Fruit fly (Drosophila melanogaster): ENCODE data around the gene moi.

Gene moi

dm6 chr3R:18301569-18301968, 46.2 kb downstream of the moi start, which contains the start of gene Polr1E (continued):
- TF ChIP-seq CG12219 (GFP tag; optimal IDR thresholded peaks at IDR 0.05) (no peak), CG17568 (GFP tag; optimal IDR thresholded peaks at IDR 0.05) (no peak), NK7.1 (GFP tag; optimal IDR thresholded peaks at IDR 0.05) (no peak), CG4730 (GFP tag; IDR thresholded peaks at IDR 0.05) (no peak), fu2 (GFP tag; optimal IDR thresholded peaks at IDR 0.05) (no peak), her (GFP tag; optimal IDR thresholded peaks at IDR 0.05) (no peak), z (GFP tag; IDR thresholded peaks at IDR 0.05) (no peak), bab2 (GFP tag; optimal IDR thresholded peaks at IDR 0.05) (no peak), B-H2 (GFP tag; optimal IDR thresholded peaks at IDR 0.05) (peak; percentile 45), CG2875 (GFP tag; optimal IDR thresholded peaks at IDR 0.05) (no peak), tin (GFP tag; optimal IDR thresholded peaks at IDR 0.05) (no peak), lov (optimal IDR thresholded peaks at IDR 0.05) (no peak), lov (GFP tag; IDR thresholded peaks at IDR 0.05) (no peak), CG7745 (tag; optimal IDR thresholded peaks at IDR 0.05) (no peak), cato (GFP tag; optimal IDR thresholded peaks at IDR 0.05; ENCODE audit: borderline replicate concordance) (no peak), CG11247 (GFP tag; IDR thresholded peaks at IDR 0.05) (no peak), CG2129 (GFP tag; IDR thresholded peaks at IDR 0.05; ENCODE audit: partially characterized antibody) (peak; percentile 20; the same call in 1 of the 2 replicates), CG18764 (GFP tag; optimal IDR thresholded peaks at IDR 0.05) (no peak), schlank (tag; optimal IDR thresholded peaks at IDR 0.05) (no peak), eve (GFP tag; optimal IDR thresholded peaks at IDR 0.05) (no peak), CG34376 (GFP tag; optimal IDR thresholded peaks at IDR 0.05) (no peak), MTF-1 (GFP tag; optimal IDR thresholded peaks at IDR 0.05; ENCODE audit: borderline replicate concordance) (no peak), gsb (GFP tag; IDR thresholded peaks at IDR 0.05) (no peak), Spps (tag; optimal IDR thresholded peaks at IDR 0.05) (no peak), CG14441 (GFP tag; IDR thresholded peaks at IDR 0.05) (no peak), CG6791 (GFP tag; IDR thresholded peaks at IDR 0.05; ENCODE audit: partially characterized antibody) (peak; percentile 79), inv (GFP tag; IDR thresholded peaks at IDR 0.05; ENCODE audit: partially characterized antibody) (peak; percentile 57), CG7839 (tag; optimal IDR thresholded peaks at IDR 0.05) (no peak), CG5180 (GFP tag; optimal IDR thresholded peaks at IDR 0.05) (no peak), Lhr (GFP tag; optimal IDR thresholded peaks at IDR 0.05) (no peak), CG3407 (GFP tag; optimal IDR thresholded peaks at IDR 0.05) (no peak), vvl (GFP tag; IDR thresholded peaks at IDR 0.05) (no peak), Stat92E (GFP tag; optimal IDR thresholded peaks at IDR 0.05) (no peak), so (GFP tag; IDR thresholded peaks at IDR 0.05) (no peak), ac (GFP tag; optimal IDR thresholded peaks at IDR 0.05) (no peak), CG5245 (GFP tag; optimal IDR thresholded peaks at IDR 0.05) (no peak), slp2 (GFP tag; optimal IDR thresholded peaks at IDR 0.05) (no peak), B-H1 (GFP tag; IDR thresholded peaks at IDR 0.05) (no peak), sr (GFP tag; IDR thresholded peaks at IDR 0.05) (no peak), CG6272 (GFP tag; IDR thresholded peaks at IDR 0.05) (no peak), Fer2 (tag; optimal IDR thresholded peaks at IDR 0.05) (no peak), CG12071 (GFP tag; optimal IDR thresholded peaks at IDR 0.05) (no peak), Pdp1 (GFP tag; optimal IDR thresholded peaks at IDR 0.05) (no peak), E2f1 (GFP tag; IDR thresholded peaks at IDR 0.05) (no peak), Lim3 (GFP tag; IDR thresholded peaks at IDR 0.05) (no peak), CG16815 (GFP tag; optimal IDR thresholded peaks at IDR 0.05) (no peak), gsb-n (tag; optimal IDR thresholded peaks at IDR 0.05) (no peak), Gsc (GFP tag; IDR thresholded peaks at IDR 0.05) (no peak), CkIIα-i1 (GFP tag; IDR thresholded peaks at IDR 0.05) (no peak), chif (GFP tag; optimal IDR thresholded peaks at IDR 0.05) (no peak), ssp (GFP tag; IDR thresholded peaks at IDR 0.05) (no peak), CG7987 (GFP tag; optimal IDR thresholded peaks at IDR 0.05) (no peak)

Data from whole organism, embryonic.